Fruit fly (Drosophila melanogaster) whole organism, embryonic: Measurements from ENCODE around the gene Cyp303a1.

Experiments
- ATbp ChIP-seq: fragments of 200-800 bp; sonication (Bioruptor generic); optimal IDR thresholded peaks from 2 replicates; lab custom pipeline; 2017; ENCODE audit warnings: missing biosample characterization, mild to moderate bottlenecking, missing genetic modification characterization, missing genetic modification reagents
- Aef1 ChIP-seq: fragments of 200-800 bp; sonication (Bioruptor generic); IDR thresholded peaks from 3 replicates; pipeline ENCODE4 v1.3.6; 2022; ENCODE audit warnings: missing biosample characterization, missing genetic modification characterization
- CG11398 ChIP-seq: fragments of 200-800 bp; sonication (Bioruptor generic); optimal IDR thresholded peaks from 2 replicates; lab custom pipeline; 2016; ENCODE audit warnings: missing biosample characterization, missing genetic modification characterization
- CG12236 ChIP-seq: fragments of 200-800 bp; sonication (Bioruptor generic); optimal IDR thresholded peaks from 2 replicates; lab custom pipeline; 2016; ENCODE audit warnings: missing biosample characterization, missing genetic modification characterization
- CG12659 ChIP-seq: fragments of 200-800 bp; sonication (Bioruptor generic); optimal IDR thresholded peaks from 3 replicates; lab custom pipeline; 2017; ENCODE audit warnings: mild to moderate bottlenecking, missing biosample characterization, missing genetic modification reagents, missing genetic modification characterization
- CG14710 ChIP-seq: fragments of 200-800 bp; sonication (Bioruptor generic); optimal IDR thresholded peaks from 3 replicates; lab custom pipeline; 2019; ENCODE audit warnings: missing biosample characterization, mild to moderate bottlenecking, missing genetic modification characterization, moderate library complexity
- CG15011 ChIP-seq: fragments of 200-800 bp; sonication (Bioruptor generic); optimal IDR thresholded peaks from 3 replicates; lab custom pipeline; 2018; ENCODE audit warnings: missing biosample characterization, mild to moderate bottlenecking, missing genetic modification characterization
- CG1647 ChIP-seq: fragments of 200-800 bp; sonication (Bioruptor generic); optimal IDR thresholded peaks from 3 replicates; lab custom pipeline; 2016; ENCODE audit warnings: missing biosample characterization, missing genetic modification characterization
- CG17568 ChIP-seq: fragments of 200-800 bp; sonication (Bioruptor generic); optimal IDR thresholded peaks from 2 replicates; lab custom pipeline; 2018; ENCODE audit warnings: missing biosample characterization, mild to moderate bottlenecking, missing genetic modification characterization, moderate library complexity
- CG18476 ChIP-seq: fragments of 200-800 bp; sonication (Bioruptor generic); optimal IDR thresholded peaks from 2 replicates; lab custom pipeline; 2016; ENCODE audit warnings: missing biosample characterization, mild to moderate bottlenecking, missing genetic modification characterization
- CG18764 ChIP-seq: fragments of 200-800 bp; sonication (Bioruptor generic); optimal IDR thresholded peaks from 3 replicates; lab custom pipeline; 2016; ENCODE audit warnings: missing biosample characterization, missing genetic modification characterization
- CG32772 ChIP-seq: fragments of 200-800 bp; sonication (Bioruptor generic); IDR thresholded peaks from 2 replicates; pipeline ENCODE4 v1.3.6; 2022; ENCODE audit warnings: missing biosample characterization, missing genetic modification characterization
- CG33557 ChIP-seq: fragments of 200-800 bp; sonication (Bioruptor generic); optimal IDR thresholded peaks from 2 replicates; lab custom pipeline; 2019; ENCODE audit warnings: missing biosample characterization, mild to moderate bottlenecking, missing genetic modification characterization, moderate library complexity
- CG3847 ChIP-seq: fragments of 200-800 bp; sonication (Bioruptor generic); IDR thresholded peaks from 2 replicates; pipeline ENCODE4 v1.3.6; 2022; ENCODE audit warnings: missing biosample characterization, missing genetic modification characterization
- CG3995 ChIP-seq: fragments of 200-800 bp; sonication (Bioruptor generic); optimal IDR thresholded peaks from 3 replicates; lab custom pipeline; 2016; ENCODE audit warnings: missing biosample characterization, missing genetic modification characterization
- CG4328 ChIP-seq: fragments of 200-800 bp; sonication (Bioruptor generic); optimal IDR thresholded peaks from 3 replicates; lab custom pipeline; 2017; ENCODE audit warnings: missing biosample characterization, missing genetic modification reagents, missing genetic modification characterization
- CG4424 ChIP-seq: fragments of 200-800 bp; sonication (Bioruptor generic); optimal IDR thresholded peaks from 3 replicates; lab custom pipeline; 2016; ENCODE audit warnings: missing biosample characterization, missing genetic modification characterization
- CG7556 ChIP-seq: fragments of 200-800 bp; sonication (Bioruptor generic); optimal IDR thresholded peaks from 2 replicates; lab custom pipeline; 2017; ENCODE audit warnings: missing biosample characterization, mild to moderate bottlenecking, missing genetic modification characterization
- CG7839 ChIP-seq: fragments of 200-800 bp; sonication (Bioruptor generic); optimal IDR thresholded peaks from 3 replicates; lab custom pipeline; 2018; ENCODE audit warnings: missing biosample characterization, mild to moderate bottlenecking, missing genetic modification characterization, moderate library complexity
- CG8924 ChIP-seq: fragments of 200-800 bp; optimal IDR thresholded peaks from 3 replicates; lab custom pipeline; 2019; ENCODE audit warnings: missing biosample characterization, mild to moderate bottlenecking, missing genetic modification characterization, moderate library complexity
- CG9797 ChIP-seq: fragments of 200-800 bp; sonication (Bioruptor generic); optimal IDR thresholded peaks from 3 replicates; lab custom pipeline; 2018; ENCODE audit warnings: missing biosample characterization, mild to moderate bottlenecking, missing genetic modification characterization
- Dip2 ChIP-seq: fragments of 200-800 bp; sonication (Bioruptor generic); IDR thresholded peaks from 2 replicates; pipeline ENCODE4 v1.3.6; 2022; ENCODE audit warnings: missing biosample characterization, missing genetic modification characterization
- GATAe ChIP-seq: fragments of 200-800 bp; sonication (Bioruptor generic); conservative IDR thresholded peaks from 2 replicates; pipeline ENCODE4 v1.3.6; 2022; ENCODE audit warnings: missing biosample characterization, missing genetic modification characterization
- H15 ChIP-seq: fragments of 200-800 bp; sonication (Bioruptor generic); IDR thresholded peaks from 3 replicates; pipeline ENCODE4 v1.3.6; 2022; ENCODE audit warnings: missing biosample characterization, missing genetic modification characterization
- HmgZ ChIP-seq: fragments of 200-800 bp; sonication (Bioruptor generic); optimal IDR thresholded peaks from 2 replicates; lab custom pipeline; 2018; ENCODE audit warnings: missing biosample characterization, mild to moderate bottlenecking, missing genetic modification characterization
- Kr ChIP-seq: fragments of 200-800 bp; sonication (Bioruptor generic); optimal IDR thresholded peaks from 2 replicates; lab custom pipeline; 2017; ENCODE audit warnings: missing biosample characterization, mild to moderate bottlenecking, missing genetic modification characterization
- Max ChIP-seq: fragments of 200-800 bp; sonication (Bioruptor generic); optimal IDR thresholded peaks from 2 replicates; lab custom pipeline; 2016; ENCODE audit warnings: missing biosample characterization, mild to moderate bottlenecking, missing genetic modification characterization
- Neu2 ChIP-seq: fragments of 200-800 bp; sonication (Bioruptor generic); optimal IDR thresholded peaks from 3 replicates; lab custom pipeline; 2016; ENCODE audit warnings: missing biosample characterization, missing genetic modification characterization, borderline replicate concordance
- PHDP ChIP-seq: fragments of 200-800 bp; sonication (Bioruptor generic); optimal IDR thresholded peaks from 3 replicates; lab custom pipeline; 2018; ENCODE audit warnings: missing biosample characterization, mild to moderate bottlenecking, missing genetic modification characterization, moderate library complexity
- cato ChIP-seq: fragments of 200-800 bp; sonication (Bioruptor generic); optimal IDR thresholded peaks from 2 replicates; lab custom pipeline; 2016; ENCODE audit warnings: missing biosample characterization, missing genetic modification characterization, borderline replicate concordance
- dpn ChIP-seq, 2 experiments: fragments of 200-800 bp; sonication (Bioruptor generic); optimal IDR thresholded peaks; 3 replicates each; lab custom pipeline; 2016; ENCODE audit warnings: missing biosample characterization in 2 of 2, missing genetic modification characterization in 2 of 2
- ewg ChIP-seq: fragments of 200-800 bp; sonication (Bioruptor generic); optimal IDR thresholded peaks from 3 replicates; lab custom pipeline; 2017; ENCODE audit warnings: mild to moderate bottlenecking, missing biosample characterization, missing genetic modification reagents, missing genetic modification characterization
- grau ChIP-seq: fragments of 200-800 bp; optimal IDR thresholded peaks from 3 replicates; lab custom pipeline; 2019; ENCODE audit warnings: missing biosample characterization, mild to moderate bottlenecking, missing genetic modification characterization, moderate library complexity
- lmd ChIP-seq: fragments of 200-800 bp; sonication (Bioruptor generic); IDR thresholded peaks from 2 replicates; pipeline ENCODE4 v1.3.6; 2022; ENCODE audit warnings: missing biosample characterization, missing genetic modification characterization
- oc ChIP-seq: fragments of 200-800 bp; sonication (Bioruptor generic); optimal IDR thresholded peaks from 2 replicates; lab custom pipeline; 2018; ENCODE audit warnings: missing biosample characterization, mild to moderate bottlenecking, missing genetic modification characterization, moderate library complexity
- onecut ChIP-seq: fragments of 200-800 bp; sonication (Bioruptor generic); IDR thresholded peaks from 2 replicates; pipeline ENCODE4 v1.3.6; 2022; ENCODE audit warnings: missing biosample characterization, missing genetic modification characterization
- p53 ChIP-seq: fragments of 200-800 bp; sonication (Bioruptor generic); optimal IDR thresholded peaks from 2 replicates; lab custom pipeline; 2016; ENCODE audit warnings: missing biosample characterization, missing genetic modification characterization
- salm ChIP-seq: fragments of 200-800 bp; sonication (Bioruptor generic); optimal IDR thresholded peaks from 2 replicates; lab custom pipeline; 2018; ENCODE audit warnings: missing biosample characterization, mild to moderate bottlenecking, missing genetic modification characterization
- slp2 ChIP-seq: fragments of 200-800 bp; sonication (Bioruptor generic); optimal IDR thresholded peaks from 2 replicates; lab custom pipeline; 2016; ENCODE audit warnings: missing biosample characterization, missing genetic modification characterization
- tap ChIP-seq: fragments of 200-800 bp; optimal IDR thresholded peaks from 3 replicates; lab custom pipeline; 2019; ENCODE audit warnings: missing biosample characterization, mild to moderate bottlenecking, missing genetic modification characterization, moderate library complexity
- tin ChIP-seq: fragments of 200-800 bp; sonication (Bioruptor generic); optimal IDR thresholded peaks from 3 replicates; lab custom pipeline; 2016; ENCODE audit warnings: missing biosample characterization, missing genetic modification characterization
- tna ChIP-seq: fragments of 200-800 bp; sonication (Bioruptor generic); IDR thresholded peaks from 2 replicates; pipeline ENCODE4 v1.3.6; 2022; ENCODE audit warnings: missing biosample characterization, missing genetic modification characterization; ENCODE audit not compliant: partially characterized antibody
- tup ChIP-seq: fragments of 200-800 bp; sonication (Bioruptor generic); optimal IDR thresholded peaks from 2 replicates; lab custom pipeline; 2016; ENCODE audit warnings: missing biosample characterization, mild to moderate bottlenecking, missing genetic modification characterization, moderate library complexity
- twi ChIP-seq: fragments of 200-800 bp; optimal IDR thresholded peaks from 2 replicates; lab custom pipeline; 2019; ENCODE audit warnings: missing biosample characterization, mild to moderate bottlenecking, missing genetic modification characterization, moderate library complexity
- unpg ChIP-seq: fragments of 200-800 bp; sonication (Bioruptor generic); optimal IDR thresholded peaks from 3 replicates; lab custom pipeline; 2018; ENCODE audit warnings: missing biosample characterization, mild to moderate bottlenecking, missing genetic modification characterization, moderate library complexity
- vfl ChIP-seq: fragments of 200-800 bp; sonication (Bioruptor generic); optimal IDR thresholded peaks from 2 replicates; lab custom pipeline; 2016; ENCODE audit warnings: missing biosample characterization, missing genetic modification characterization
- wor ChIP-seq: fragments of 200-800 bp; sonication (Bioruptor generic); IDR thresholded peaks from 2 replicates; pipeline ENCODE4 v1.3.6; 2022; ENCODE audit warnings: missing biosample characterization, missing genetic modification characterization
- z ChIP-seq: fragments of 200-800 bp; sonication (Bioruptor generic); IDR thresholded peaks from 3 replicates; pipeline ENCODE4 v1.3.6; 2022; ENCODE audit warnings: missing biosample characterization, missing genetic modification characterization
- zfh1 ChIP-seq: fragments of 200-800 bp; sonication (Bioruptor generic); IDR thresholded peaks from 3 replicates; pipeline ENCODE4 v1.3.6; 2022; ENCODE audit warnings: missing biosample characterization, missing genetic modification characterization

Gene Cyp303a1

DNA sequence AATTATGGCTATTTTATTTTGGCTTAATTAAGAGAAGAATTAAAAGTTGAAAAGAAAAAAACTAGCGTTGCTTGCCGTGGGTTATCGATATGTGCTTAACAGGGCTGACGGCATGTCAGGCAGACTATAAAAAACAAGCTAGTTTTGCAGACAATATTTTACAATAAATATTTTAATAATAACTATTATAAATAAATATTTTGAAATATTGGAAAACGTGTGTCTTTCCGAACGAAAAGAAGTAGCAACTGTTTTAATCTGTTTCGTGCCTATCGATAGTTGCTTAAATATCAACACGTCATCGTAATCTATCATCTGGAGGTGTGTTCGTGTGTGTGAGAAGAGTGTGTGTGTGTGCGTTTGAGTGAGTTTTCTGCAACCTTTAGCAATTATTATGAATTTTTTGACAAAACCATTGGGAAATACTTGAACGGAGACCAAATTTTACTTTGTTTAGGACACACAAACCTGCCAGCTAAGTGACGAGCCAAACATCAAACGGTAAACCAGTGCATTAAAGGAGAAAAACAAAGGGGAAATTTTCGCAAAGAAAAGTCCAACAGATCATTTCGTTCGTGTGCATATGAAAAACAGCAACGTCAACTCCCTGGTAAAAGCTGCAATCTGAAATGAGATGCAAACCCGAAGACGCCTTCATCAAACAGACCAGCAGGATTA, 13.2 kb downstream of the Cyp303a1 start, which contains the start of the genes CG5861 and Syx5 (continued):
- no peak for TF ChIP-seq vfl (GFP tag; lab: Kevin White, UChicago)
- TF ChIP-seq tap, result peak; percentile 57
- TF ChIP-seq lmd, result peak; percentile 52; the same call in 1 of the 2 replicates
- 0 out of 3 replicates have a peak, but pooled peaks have one; percentile 48 for TF ChIP-seq H15
- peak; percentile 81 for TF ChIP-seq CG12659
- TF ChIP-seq unpg (GFP tag; lab: Kevin White, UChicago), result peak; percentile 64
- peak; percentile 74 for TF ChIP-seq grau (tag; lab: Kevin White, UChicago)
- TF ChIP-seq CG9797 (GFP tag; lab: Kevin White, UChicago), result peak; percentile 47
- TF ChIP-seq ATbp, result no peak
- TF ChIP-seq HmgZ (tag; lab: Kevin White, UChicago), result peak; percentile 86
- no peak for TF ChIP-seq Kr
- TF ChIP-seq CG3847, result no peak; the same call in none of the 2 replicates
- peak; percentile 67; the same call in 1 of the 3 replicates for TF ChIP-seq zfh1 (GFP tag; lab: Robert Waterston, UW)
- TF ChIP-seq PHDP (tag; lab: Kevin White, UChicago), result peak; percentile 57
- no peak for TF ChIP-seq Neu2 (GFP tag; lab: Kevin White, UChicago)
- peak; percentile 59 for TF ChIP-seq CG33557 (GFP tag; lab: Kevin White, UChicago)
- TF ChIP-seq CG7839 (tag; lab: Kevin White, UChicago), result no peak
- peak; percentile 18 for TF ChIP-seq CG3995 (GFP tag; lab: Kevin White, UChicago)
- 0 out of 2 replicates have a peak, but pooled peaks have one; percentile 30 for TF ChIP-seq GATAe (GFP tag; lab: Robert Waterston, UW)
- TF ChIP-seq onecut, result no peak
- no peak for TF ChIP-seq CG12236
- no peak for TF ChIP-seq CG1647 (GFP tag; lab: Kevin White, UChicago)
- peak; percentile 37; the same call in 1 of the 3 replicates for TF ChIP-seq Aef1
- no peak for TF ChIP-seq CG18476 (GFP tag; lab: Kevin White, UChicago)
- TF ChIP-seq p53 (GFP tag; lab: Kevin White, UChicago), result no peak
- TF ChIP-seq ewg (GFP tag; lab: Kevin White, UChicago), result no peak
- TF ChIP-seq CG18764 (GFP tag; lab: Kevin White, UChicago), result peak; percentile 29
- peak; percentile 74; the same call in 1 of the 2 replicates for TF ChIP-seq CG32772 (GFP tag; lab: Robert Waterston, UW)
- peak; percentile 96 for TF ChIP-seq z (GFP tag; lab: Robert Waterston, UW)
- peak; percentile 10 for TF ChIP-seq CG17568
- peak; percentile 78 for TF ChIP-seq CG14710 (tag; lab: Kevin White, UChicago)
- peak; percentile 53 for TF ChIP-seq CG4424 (GFP tag; lab: Kevin White, UChicago)
- TF ChIP-seq salm (tag; lab: Kevin White, UChicago), result peak; percentile 45
- TF ChIP-seq twi (tag; lab: Kevin White, UChicago), result peak; percentile 54
- TF ChIP-seq dpn (GFP tag; optimal IDR thresholded peaks at IDR 0.05; lab: Kevin White, UChicago), result peak in 1 of 2 experiments; percentile 72
- TF ChIP-seq slp2 (GFP tag; lab: Kevin White, UChicago), result no peak
- TF ChIP-seq Max (GFP tag; lab: Kevin White, UChicago), result peak; percentile 45
- no peak for TF ChIP-seq cato (GFP tag; lab: Kevin White, UChicago)
- TF ChIP-seq wor (GFP tag; lab: Robert Waterston, UW), result no peak
- TF ChIP-seq tna (GFP tag; lab: Robert Waterston, UW), result peak; percentile 79
- peak; percentile 79 for TF ChIP-seq CG8924 (tag; lab: Kevin White, UChicago)
- peak; percentile 52 for TF ChIP-seq CG4328 (GFP tag; lab: Kevin White, UChicago)
- no peak for TF ChIP-seq oc (tag; lab: Kevin White, UChicago)
- TF ChIP-seq CG11398, result no peak
- TF ChIP-seq Dip2 (GFP tag; lab: Robert Waterston, UW), result no peak
- peak; percentile 33 for TF ChIP-seq tin (GFP tag; lab: Kevin White, UChicago)
- peak; percentile 51 for TF ChIP-seq CG7556 (GFP tag; lab: Kevin White, UChicago)
- TF ChIP-seq tup (GFP tag; lab: Kevin White, UChicago), result peak; percentile 37
- TF ChIP-seq CG15011 (GFP tag; lab: Kevin White, UChicago), result no peak
